Worm (Caenorhabditis elegans) whole organism, L3 larva: ENCODE data around the gene C01G10.18.

ENCODE experiments used
- ama-1 ChIP-seq: fragments of 150-350 bp; optimal IDR thresholded peaks from 2 replicates; lab custom pipeline; 2018
- fkh-10 ChIP-seq: sonication (generic microtip); optimal IDR thresholded peaks from 2 replicates; lab custom pipeline; 2017; ENCODE audit warnings: missing biosample characterization, missing genetic modification reagents, missing genetic modification characterization
- pqm-1 ChIP-seq: fragments of 150-350 bp; optimal IDR thresholded peaks from 2 replicates; lab custom pipeline; 2017; ENCODE audit warnings: missing biosample characterization, missing genetic modification characterization, inconsistent platforms
- snpc-4 ChIP-seq: fragments of 150-350 bp; optimal IDR thresholded peaks from 2 replicates; lab custom pipeline; 2014; ENCODE audit warnings: missing biosample characterization, missing genetic modification characterization

- TF ChIP-seq snpc-4 (tag; lab: Kevin White, UChicago) (no peak), fkh-10 (no peak), pqm-1 (tag; lab: Kevin White, UChicago) (no peak), ama-1 (lab: Kevin White, UChicago) (no peak)
Measured at ce11 chrV:15113992-15114391, 25.5 kb upstream of the C01G10.18 start, which contains the start of gene T01G5.6.
